Fruit fly (Drosophila melanogaster) whole organism, embryonic: Measurements from ENCODE around the gene Fum1.

ENCODE experiments used
- CG1024 ChIP-seq: fragments of 200-800 bp; sonication (Bioruptor generic); IDR thresholded peaks from 2 replicates; pipeline ENCODE4 v1.3.6; 2022; ENCODE audit warnings: missing biosample characterization, missing genetic modification characterization
- CG10654 ChIP-seq: fragments of 200-800 bp; sonication (Bioruptor generic); optimal IDR thresholded peaks from 2 replicates; lab custom pipeline; 2016; ENCODE audit warnings: missing biosample characterization, missing genetic modification characterization
- CG11456 ChIP-seq: fragments of 200-800 bp; sonication (Bioruptor generic); IDR thresholded peaks from 3 replicates; pipeline ENCODE4 v1.3.6; 2022; ENCODE audit warnings: missing biosample characterization, missing genetic modification characterization
- CG13296 ChIP-seq: fragments of 200-800 bp; sonication (Bioruptor generic); optimal IDR thresholded peaks from 3 replicates; lab custom pipeline; 2018; ENCODE audit warnings: missing biosample characterization, mild to moderate bottlenecking, missing genetic modification characterization
- CG13424 ChIP-seq: fragments of 200-800 bp; sonication (Bioruptor generic); optimal IDR thresholded peaks from 2 replicates; lab custom pipeline; 2019; ENCODE audit warnings: missing biosample characterization, mild to moderate bottlenecking, missing genetic modification characterization, moderate library complexity
- CG14667 ChIP-seq: fragments of 200-800 bp; sonication (Bioruptor generic); IDR thresholded peaks from 2 replicates; pipeline ENCODE4 v1.3.6; 2022; ENCODE audit warnings: missing biosample characterization, missing genetic modification characterization
- CG15601 ChIP-seq: fragments of 200-800 bp; sonication (Bioruptor generic); optimal IDR thresholded peaks from 3 replicates; lab custom pipeline; 2019; ENCODE audit warnings: missing biosample characterization, mild to moderate bottlenecking, missing genetic modification characterization, moderate library complexity
- CG17186 ChIP-seq: fragments of 200-800 bp; sonication (Bioruptor generic); optimal IDR thresholded peaks from 3 replicates; lab custom pipeline; 2017; ENCODE audit warnings: missing biosample characterization, missing genetic modification reagents, missing genetic modification characterization
- CG2116 ChIP-seq: fragments of 200-800 bp; sonication (Bioruptor generic); optimal IDR thresholded peaks from 3 replicates; lab custom pipeline; 2018; ENCODE audit warnings: missing biosample characterization, mild to moderate bottlenecking, missing genetic modification characterization
- CG32532 ChIP-seq: fragments of 200-800 bp; sonication (Bioruptor generic); IDR thresholded peaks from 2 replicates; pipeline ENCODE4 v1.3.6; 2022; ENCODE audit warnings: missing biosample characterization, missing genetic modification characterization
- CG33557 ChIP-seq: fragments of 200-800 bp; sonication (Bioruptor generic); optimal IDR thresholded peaks from 2 replicates; lab custom pipeline; 2019; ENCODE audit warnings: missing biosample characterization, mild to moderate bottlenecking, missing genetic modification characterization, moderate library complexity
- CG43689 ChIP-seq: fragments of 200-800 bp; sonication (Bioruptor generic); IDR thresholded peaks from 2 replicates; pipeline ENCODE4 v1.3.6; 2022; ENCODE audit warnings: missing biosample characterization, missing genetic modification characterization
- CG4854 ChIP-seq: fragments of 200-800 bp; sonication (Bioruptor generic); optimal IDR thresholded peaks from 2 replicates; lab custom pipeline; 2016; ENCODE audit warnings: missing biosample characterization, missing genetic modification characterization, inconsistent platforms
- CG8281 ChIP-seq: fragments of 200-800 bp; sonication (Bioruptor generic); optimal IDR thresholded peaks from 2 replicates; lab custom pipeline; 2018; ENCODE audit warnings: missing biosample characterization, mild to moderate bottlenecking, missing genetic modification characterization, moderate library complexity
- CG9437 ChIP-seq: fragments of 200-800 bp; sonication (Bioruptor generic); optimal IDR thresholded peaks from 2 replicates; lab custom pipeline; 2018; ENCODE audit warnings: missing biosample characterization, mild to moderate bottlenecking, missing genetic modification characterization
- CoRest ChIP-seq: fragments of 200-800 bp; sonication (Bioruptor generic); optimal IDR thresholded peaks from 3 replicates; lab custom pipeline; 2018; ENCODE audit warnings: missing biosample characterization, mild to moderate bottlenecking, missing genetic modification characterization, moderate library complexity
- Dll ChIP-seq: fragments of 200-800 bp; sonication (Bioruptor generic); IDR thresholded peaks from 4 replicates; pipeline ENCODE4 v1.3.6; 2022; ENCODE audit warnings: missing biosample characterization, missing genetic modification characterization; ENCODE audit not compliant: partially characterized antibody
- Dp ChIP-seq: fragments of 200-800 bp; sonication (Bioruptor generic); optimal IDR thresholded peaks from 2 replicates; lab custom pipeline; 2018; ENCODE audit warnings: missing biosample characterization, mild to moderate bottlenecking, missing genetic modification characterization, moderate library complexity
- Ets65A ChIP-seq: fragments of 200-800 bp; sonication (Bioruptor generic); peaks from one replicate; lab custom pipeline; 2016; ENCODE audit warnings: missing biosample characterization, missing genetic modification characterization
- H15 ChIP-seq: fragments of 200-800 bp; sonication (Bioruptor generic); IDR thresholded peaks from 3 replicates; pipeline ENCODE4 v1.3.6; 2022; ENCODE audit warnings: missing biosample characterization, missing genetic modification characterization
- Rx ChIP-seq: fragments of 200-800 bp; sonication (Bioruptor generic); IDR thresholded peaks from 2 replicates; pipeline ENCODE4 v1.3.6; 2022; ENCODE audit warnings: missing biosample characterization, missing genetic modification characterization
- Side ChIP-seq: fragments of 200-800 bp; sonication (Bioruptor generic); optimal IDR thresholded peaks from 2 replicates; lab custom pipeline; 2016; ENCODE audit warnings: missing biosample characterization, missing genetic modification characterization
- Six4 ChIP-seq: fragments of 200-800 bp; sonication (Bioruptor generic); optimal IDR thresholded peaks from 2 replicates; lab custom pipeline; 2016; ENCODE audit warnings: missing biosample characterization, missing genetic modification characterization
- Sox100B ChIP-seq: fragments of 200-800 bp; sonication (Bioruptor generic); optimal IDR thresholded peaks from 3 replicates; lab custom pipeline; 2018; ENCODE audit warnings: missing biosample characterization, mild to moderate bottlenecking, missing genetic modification characterization
- Spps ChIP-seq: fragments of 200-800 bp; sonication (Bioruptor generic); optimal IDR thresholded peaks from 2 replicates; lab custom pipeline; 2018; ENCODE audit warnings: missing biosample characterization, mild to moderate bottlenecking, missing genetic modification characterization
- Taf1 ChIP-seq: fragments of 200-800 bp; sonication (Bioruptor generic); IDR thresholded peaks from 2 replicates; pipeline ENCODE4 v1.3.6; 2022; ENCODE audit warnings: missing biosample characterization, missing genetic modification characterization
- Vsx1 ChIP-seq: fragments of 200-800 bp; sonication (Bioruptor generic); optimal IDR thresholded peaks from 2 replicates; lab custom pipeline; 2017; ENCODE audit warnings: missing biosample characterization, mild to moderate bottlenecking, missing genetic modification characterization, missing genetic modification reagents
- ab ChIP-seq: fragments of 200-800 bp; sonication (Bioruptor generic); optimal IDR thresholded peaks from 2 replicates; lab custom pipeline; 2016; ENCODE audit warnings: missing biosample characterization, missing genetic modification characterization
- al ChIP-seq: fragments of 200-800 bp; sonication (Bioruptor generic); IDR thresholded peaks from 2 replicates; pipeline ENCODE4 v1.3.6; 2022; ENCODE audit warnings: missing biosample characterization, missing genetic modification characterization
- ase ChIP-seq: fragments of 200-800 bp; sonication (Bioruptor generic); IDR thresholded peaks from 3 replicates; pipeline ENCODE4 v1.3.6; 2022; ENCODE audit warnings: missing biosample characterization, missing genetic modification characterization
- bowl ChIP-seq: fragments of 200-800 bp; sonication (Bioruptor generic); IDR thresholded peaks from 2 replicates; pipeline ENCODE4 v1.3.6; 2022; ENCODE audit warnings: missing biosample characterization, missing genetic modification characterization
- cg ChIP-seq: fragments of 200-800 bp; sonication (Bioruptor generic); optimal IDR thresholded peaks from 3 replicates; lab custom pipeline; 2019; ENCODE audit warnings: missing biosample characterization, mild to moderate bottlenecking, missing genetic modification characterization, moderate library complexity
- chm ChIP-seq: fragments of 200-800 bp; sonication (Bioruptor generic); IDR thresholded peaks from 2 replicates; pipeline ENCODE4 v1.3.6; 2022; ENCODE audit warnings: missing biosample characterization, missing genetic modification characterization
- crp ChIP-seq, 2 experiments: fragments of 200-800 bp; sonication (Bioruptor generic); optimal IDR thresholded peaks; 2 replicates in 1 of 2; 3 replicates in 1 of 2; lab custom pipeline; 2017; ENCODE audit warnings: missing biosample characterization in 2 of 2, missing genetic modification characterization in 2 of 2, mild to moderate bottlenecking in 1 of 2, moderate library complexity in 1 of 2
- dm ChIP-seq: fragments of 200-800 bp; sonication (Bioruptor generic); optimal IDR thresholded peaks from 3 replicates; lab custom pipeline; 2016; ENCODE audit warnings: missing biosample characterization, missing genetic modification characterization
- eve ChIP-seq, 2 experiments: fragments of >200 bp; optimal IDR thresholded peaks; 2 replicates each; lab custom pipeline; 2017; ENCODE audit warnings: missing biosample characterization in 2 of 2, missing genetic modification characterization in 2 of 2
- exex ChIP-seq: fragments of 200-800 bp; sonication (Bioruptor generic); optimal IDR thresholded peaks from 4 replicates; lab custom pipeline; 2018; ENCODE audit warnings: missing biosample characterization, mild to moderate bottlenecking, missing genetic modification characterization, moderate library complexity
- eyg ChIP-seq: fragments of 200-800 bp; sonication (Bioruptor generic); optimal IDR thresholded peaks from 3 replicates; lab custom pipeline; 2016; ENCODE audit warnings: missing biosample characterization, missing genetic modification characterization
- fd96Cb ChIP-seq: fragments of 200-800 bp; sonication (Bioruptor generic); optimal IDR thresholded peaks from 2 replicates; lab custom pipeline; 2018; ENCODE audit warnings: missing biosample characterization, mild to moderate bottlenecking, missing genetic modification characterization, moderate library complexity
- hbn ChIP-seq: fragments of 200-800 bp; sonication (Bioruptor generic); IDR thresholded peaks from 2 replicates; pipeline ENCODE4 v1.3.6; 2022; ENCODE audit warnings: missing biosample characterization, missing genetic modification characterization; ENCODE audit not compliant: partially characterized antibody
- lab ChIP-seq: fragments of 200-800 bp; sonication (Bioruptor generic); optimal IDR thresholded peaks from 3 replicates; lab custom pipeline; 2017; ENCODE audit warnings: missing biosample characterization, missing genetic modification characterization, mild to moderate bottlenecking, moderate library complexity, missing genetic modification reagents
- mam ChIP-seq: fragments of 200-800 bp; sonication (Bioruptor generic); optimal IDR thresholded peaks from 3 replicates; lab custom pipeline; 2016; ENCODE audit warnings: missing biosample characterization, missing genetic modification characterization
- nau ChIP-seq: fragments of 200-800 bp; sonication (Bioruptor generic); optimal IDR thresholded peaks from 3 replicates; lab custom pipeline; 2017; ENCODE audit warnings: missing biosample characterization, mild to moderate bottlenecking, missing genetic modification characterization, missing genetic modification reagents
- nmo ChIP-seq: fragments of 200-800 bp; sonication (Bioruptor generic); optimal IDR thresholded peaks from 2 replicates; lab custom pipeline; 2018; ENCODE audit warnings: missing biosample characterization, mild to moderate bottlenecking, missing genetic modification characterization, moderate library complexity
- pros ChIP-seq: fragments of 200-800 bp; sonication (Bioruptor generic); optimal IDR thresholded peaks from 3 replicates; lab custom pipeline; 2019; ENCODE audit warnings: missing biosample characterization, mild to moderate bottlenecking, missing genetic modification characterization, moderate library complexity
- repo ChIP-seq: fragments of 200-800 bp; sonication (Bioruptor generic); optimal IDR thresholded peaks from 2 replicates; lab custom pipeline; 2016; ENCODE audit warnings: missing biosample characterization, missing genetic modification characterization
- sqz ChIP-seq: fragments of 200-800 bp; sonication (Bioruptor generic); optimal IDR thresholded peaks from 3 replicates; lab custom pipeline; 2018; ENCODE audit warnings: missing biosample characterization, mild to moderate bottlenecking, missing genetic modification characterization
- sug ChIP-seq: fragments of 200-800 bp; optimal IDR thresholded peaks from 2 replicates; lab custom pipeline; 2019; ENCODE audit warnings: missing biosample characterization, mild to moderate bottlenecking, missing genetic modification characterization, moderate library complexity
- twi ChIP-seq: fragments of 200-800 bp; optimal IDR thresholded peaks from 2 replicates; lab custom pipeline; 2019; ENCODE audit warnings: missing biosample characterization, mild to moderate bottlenecking, missing genetic modification characterization, moderate library complexity
- zfh1 ChIP-seq: fragments of 200-800 bp; sonication (Bioruptor generic); IDR thresholded peaks from 3 replicates; pipeline ENCODE4 v1.3.6; 2022; ENCODE audit warnings: missing biosample characterization, missing genetic modification characterization

Gene Fum1

dm6 chrX:6696467-6696866 lies 18.2 kb downstream of the Fum1 start (continued):
- TF ChIP-seq twi = peak; percentile 13
- TF ChIP-seq H15 (GFP tag; lab: Robert Waterston, UW) = no peak
- peak; percentile 39 for TF ChIP-seq Vsx1 (GFP tag; lab: Kevin White, UChicago)
- peak; percentile 4 for TF ChIP-seq eyg (GFP tag; lab: Kevin White, UChicago)
- TF ChIP-seq chm (GFP tag; lab: Robert Waterston, UW) = peak; percentile 49; the same call in 1 of the 2 replicates
- TF ChIP-seq al = 0 out of 2 replicates have a peak, but pooled peaks have one; percentile 28
- peak; percentile 52; the same call in 1 of the 3 replicates for TF ChIP-seq zfh1 (GFP tag; lab: Robert Waterston, UW)
- TF ChIP-seq fd96Cb (tag; lab: Kevin White, UChicago) = peak; percentile 15
- TF ChIP-seq CG32532 = peak; percentile 72; the same call in 1 of the 2 replicates
- peak; percentile 59; the same call in 1 of the 3 replicates for TF ChIP-seq CG11456
- TF ChIP-seq CG4854 (GFP tag; lab: Kevin White, UChicago) = no peak
- no peak for TF ChIP-seq repo (GFP tag; lab: Kevin White, UChicago)
- TF ChIP-seq CG33557 (GFP tag; lab: Kevin White, UChicago) = peak; percentile 52
- no peak for TF ChIP-seq CG17186 (GFP tag; lab: Kevin White, UChicago)
- no peak for TF ChIP-seq ab (GFP tag; lab: Kevin White, UChicago)
- TF ChIP-seq CG2116 (GFP tag; lab: Kevin White, UChicago) = peak; percentile 34
- peak; percentile 33 for TF ChIP-seq pros (GFP tag; lab: Kevin White, UChicago)
- TF ChIP-seq crp (GFP tag; optimal IDR thresholded peaks at IDR 0.05; lab: Kevin White, UChicago) = no peak
- TF ChIP-seq sqz (GFP tag; lab: Kevin White, UChicago) = peak; percentile 43
- TF ChIP-seq cg (GFP tag; lab: Kevin White, UChicago) = peak; percentile 35
- TF ChIP-seq Dll = no peak
- TF ChIP-seq dm (GFP tag; lab: Kevin White, UChicago) = no peak
- peak; percentile 75 for TF ChIP-seq sug (tag; lab: Kevin White, UChicago)
- peak; percentile 35 for TF ChIP-seq nau (GFP tag; lab: Kevin White, UChicago)
- TF ChIP-seq nmo (GFP tag; lab: Kevin White, UChicago) = peak; percentile 54
- peak; percentile 82 for TF ChIP-seq CG13296 (GFP tag; lab: Kevin White, UChicago)
- peak; percentile 34 for TF ChIP-seq Six4 (GFP tag; lab: Kevin White, UChicago)
- TF ChIP-seq CG13424 (tag; lab: Kevin White, UChicago) = peak; percentile 80
- peak; percentile 51 for TF ChIP-seq CG14667 (GFP tag; lab: Robert Waterston, UW)
- peak; percentile 58 for TF ChIP-seq Side
- peak; percentile 54 for TF ChIP-seq exex (tag; lab: Kevin White, UChicago)
- peak; percentile 44; the same call in 1 of the 2 replicates for TF ChIP-seq CG1024 (GFP tag; lab: Robert Waterston, UW)
- peak; percentile 53 for TF ChIP-seq mam (GFP tag; lab: Kevin White, UChicago)
- no peak for TF ChIP-seq CG10654 (GFP tag; lab: Kevin White, UChicago)
- no peak for TF ChIP-seq eve (GFP tag; optimal IDR thresholded peaks at IDR 0.05; lab: Kevin White, UChicago)
- peak; percentile 64 for TF ChIP-seq Rx
- peak; percentile 50; the same call in 1 of the 3 replicates for TF ChIP-seq ase (GFP tag; lab: Robert Waterston, UW)
- TF ChIP-seq bowl (GFP tag; lab: Robert Waterston, UW) = no peak; the same call in 1 of the 2 replicates
- TF ChIP-seq Spps (tag; lab: Kevin White, UChicago) = peak; percentile 22
- peak; percentile 9 for TF ChIP-seq CG8281 (tag; lab: Kevin White, UChicago)
- peak; percentile 46 for TF ChIP-seq CG9437 (GFP tag; lab: Kevin White, UChicago)
- TF ChIP-seq CG43689 (GFP tag; lab: Robert Waterston, UW) = 0 out of 2 replicates have a peak, but pooled peaks have one; percentile 21
- TF ChIP-seq lab (GFP tag; lab: Kevin White, UChicago) = peak; percentile 89
- peak; percentile 62 for TF ChIP-seq CG15601 (tag; lab: Kevin White, UChicago)
- peak; percentile 68 for TF ChIP-seq CoRest (tag; lab: Kevin White, UChicago)
- peak; percentile 63 for TF ChIP-seq Sox100B (GFP tag; lab: Kevin White, UChicago)
- TF ChIP-seq hbn = no peak
- peak; percentile 89 for TF ChIP-seq Ets65A (GFP tag; lab: Kevin White, UChicago)
- TF ChIP-seq Taf1 (GFP tag; lab: Robert Waterston, UW) = peak; percentile 43; the same call in 1 of the 2 replicates
- no peak for TF ChIP-seq Dp (GFP tag; lab: Kevin White, UChicago)
